Worm (Caenorhabditis elegans): ENCODE data around the gene his-74.
A peak's percentile ranks its signal among the peaks of the same experiment; 100 is the strongest.

Gene his-74

ce11 chrV:12634746-12635145, 25.4 kb downstream of the his-74 start:
- TF ChIP-seq nhr-76 (tag; optimal IDR thresholded peaks at IDR 0.05) (no peak), cnd-1 (tag; optimal IDR thresholded peaks at IDR 0.05) (no peak), elt-3 (tag; optimal IDR thresholded peaks at IDR 0.05) (no peak), sem-2 (GFP tag; optimal IDR thresholded peaks at IDR 0.05) (no peak), tbx-8 (GFP tag; optimal IDR thresholded peaks at IDR 0.05) (no peak), ham-2 (GFP tag; optimal IDR thresholded peaks at IDR 0.05) (no peak), ceh-43 (GFP tag; optimal IDR thresholded peaks at IDR 0.05) (no peak), pha-4 (tag; optimal IDR thresholded peaks at IDR 0.05) (no peak), hlh-1 (tag; optimal IDR thresholded peaks at IDR 0.05) (no peak), mep-1 (tag; optimal IDR thresholded peaks at IDR 0.05) (no peak), mab-5 (tag; optimal IDR thresholded peaks at IDR 0.05) (no peak), ceh-83 (GFP tag; optimal IDR thresholded peaks at IDR 0.05) (no peak), elt-1 (tag; optimal IDR thresholded peaks at IDR 0.05; ENCODE audit: borderline replicate concordance, insufficient read depth) (no peak), drap-1 (GFP tag; optimal IDR thresholded peaks at IDR 0.05) (no peak)

ce11 chrV:12634050-12634449, 26.1 kb downstream of the his-74 start:
- TF ChIP-seq ceh-83 (GFP tag; optimal IDR thresholded peaks at IDR 0.05), result no peak
- TF ChIP-seq pha-4 (tag; optimal IDR thresholded peaks at IDR 0.05), result no peak
- no peak for TF ChIP-seq nhr-2 (tag; optimal IDR thresholded peaks at IDR 0.05)
- no peak for TF ChIP-seq flh-1 (GFP tag; optimal IDR thresholded peaks at IDR 0.05)
- TF ChIP-seq nhr-28 (tag; optimal IDR thresholded peaks at IDR 0.05), result no peak
- TF ChIP-seq sptf-1 (tag; optimal IDR thresholded peaks at IDR 0.05), result no peak
- TF ChIP-seq unc-62 (GFP tag; optimal IDR thresholded peaks at IDR 0.05), result no peak
- TF ChIP-seq cnd-1 (tag; optimal IDR thresholded peaks at IDR 0.05), result no peak
- no peak for TF ChIP-seq elt-1 (tag; optimal IDR thresholded peaks at IDR 0.05; ENCODE audit: borderline replicate concordance, insufficient read depth)
- TF ChIP-seq tbx-8 (GFP tag; optimal IDR thresholded peaks at IDR 0.05), result no peak
- TF ChIP-seq drap-1 (GFP tag; optimal IDR thresholded peaks at IDR 0.05), result no peak
- no peak for TF ChIP-seq mep-1 (tag; optimal IDR thresholded peaks at IDR 0.05)
- no peak for TF ChIP-seq nhr-76 (tag; optimal IDR thresholded peaks at IDR 0.05)
- no peak for TF ChIP-seq lsy-2 (tag; optimal IDR thresholded peaks at IDR 0.05)
- no peak for TF ChIP-seq ham-2 (GFP tag; optimal IDR thresholded peaks at IDR 0.05)
- TF ChIP-seq ceh-39 (tag; optimal IDR thresholded peaks at IDR 0.05), result no peak
- no peak for TF ChIP-seq elt-3 (tag; optimal IDR thresholded peaks at IDR 0.05)
- no peak for TF ChIP-seq blmp-1 (tag; optimal IDR thresholded peaks at IDR 0.05)
- no peak for TF ChIP-seq lin-32 (GFP tag; optimal IDR thresholded peaks at IDR 0.05)
- no peak for TF ChIP-seq ztf-11 (tag; optimal IDR thresholded peaks at IDR 0.05)

- TF ChIP-seq ceh-43 (GFP tag; optimal IDR thresholded peaks at IDR 0.05), result no peak
- TF ChIP-seq sptf-1 (tag; optimal IDR thresholded peaks at IDR 0.05), result no peak
- TF ChIP-seq nhr-2 (tag; optimal IDR thresholded peaks at IDR 0.05), result no peak
- TF ChIP-seq flh-1 (GFP tag; optimal IDR thresholded peaks at IDR 0.05), result peak; percentile 19
These were observed 27.1 kb downstream of the his-74 start for ce11 chrV:12633046-12633445.

- TF ChIP-seq drap-1 (GFP tag; optimal IDR thresholded peaks at IDR 0.05) (no peak), snpc-4 (tag; optimal IDR thresholded peaks at IDR 0.05) (no peak), ceh-43 (GFP tag; optimal IDR thresholded peaks at IDR 0.05) (no peak), ces-1 (GFP tag; optimal IDR thresholded peaks at IDR 0.05) (no peak), ceh-83 (GFP tag; optimal IDR thresholded peaks at IDR 0.05) (no peak), unc-39 (tag; optimal IDR thresholded peaks at IDR 0.05) (no peak), nhr-76 (tag; optimal IDR thresholded peaks at IDR 0.05) (no peak)
These were observed 28.1 kb downstream of the his-74 start, which contains the start of gene srx-113 for ce11 chrV:12632048-12632447. Gene srx-113 (minus strand): TSS chrV:12632148.

ce11 chrV:12629743-12630142, 30.4 kb downstream of the his-74 start, which contains the start of gene F56H9.6:
Gene F56H9.6 (minus strand): TSS chrV:12629843.
- no peak for TF ChIP-seq drap-1 (GFP tag; optimal IDR thresholded peaks at IDR 0.05)
- TF ChIP-seq elt-1 (tag; optimal IDR thresholded peaks at IDR 0.05; ENCODE audit: borderline replicate concordance, insufficient read depth), result no peak
- no peak for TF ChIP-seq M03D4.4 (tag; optimal IDR thresholded peaks at IDR 0.05)
- no peak for TF ChIP-seq cnd-1 (tag; optimal IDR thresholded peaks at IDR 0.05)
- TF ChIP-seq ceh-39 (tag; optimal IDR thresholded peaks at IDR 0.05), result no peak
- no peak for TF ChIP-seq zip-8 (tag; optimal IDR thresholded peaks at IDR 0.05)
- no peak for TF ChIP-seq nhr-28 (tag; optimal IDR thresholded peaks at IDR 0.05)
- TF ChIP-seq ces-1 (GFP tag; optimal IDR thresholded peaks at IDR 0.05), result no peak
- no peak for TF ChIP-seq mls-2 (tag; optimal IDR thresholded peaks at IDR 0.05)
- no peak for TF ChIP-seq nhr-76 (tag; optimal IDR thresholded peaks at IDR 0.05)
- TF ChIP-seq sem-2 (GFP tag; optimal IDR thresholded peaks at IDR 0.05), result no peak
- no peak for TF ChIP-seq elt-3 (tag; optimal IDR thresholded peaks at IDR 0.05)
- no peak for TF ChIP-seq unc-120 (tag; optimal IDR thresholded peaks at IDR 0.05; ENCODE audit: poor library complexity, severe bottlenecking)
- TF ChIP-seq nhr-12 (tag; optimal IDR thresholded peaks at IDR 0.05), result no peak
- no peak for TF ChIP-seq ztf-11 (tag; optimal IDR thresholded peaks at IDR 0.05)
